Fruit fly (Drosophila melanogaster) whole organism, adult: Measurements from ENCODE around the gene CG31975.

Experiments
- CG12768 ChIP-seq: fragments of 200-800 bp; sonication (Bioruptor generic); optimal IDR thresholded peaks from 2 replicates; lab custom pipeline; 2017; ENCODE audit warnings: missing biosample characterization, missing genetic modification characterization, mild to moderate bottlenecking, moderate library complexity, missing genetic modification reagents
- CG14711 ChIP-seq: fragments of 200-800 bp; sonication (Bioruptor generic); optimal IDR thresholded peaks from 2 replicates; lab custom pipeline; 2018; ENCODE audit warnings: missing biosample characterization, mild to moderate bottlenecking, missing genetic modification characterization, moderate library complexity
- CG33017 ChIP-seq: fragments of 200-800 bp; sonication (Bioruptor generic); optimal IDR thresholded peaks from 2 replicates; lab custom pipeline; 2018; ENCODE audit warnings: missing biosample characterization, mild to moderate bottlenecking, missing genetic modification characterization, moderate library complexity
- CG7045 ChIP-seq: fragments of 200-800 bp; sonication (Bioruptor generic); optimal IDR thresholded peaks from 2 replicates; lab custom pipeline; 2017; ENCODE audit warnings: missing biosample characterization, mild to moderate bottlenecking, missing genetic modification characterization
- CG7101 ChIP-seq: fragments of 200-800 bp; sonication (Bioruptor generic); optimal IDR thresholded peaks from 2 replicates; lab custom pipeline; 2018; ENCODE audit warnings: missing biosample characterization, mild to moderate bottlenecking, missing genetic modification characterization, moderate library complexity
- Hr96 ChIP-seq: fragments of 200-800 bp; sonication (Bioruptor generic); optimal IDR thresholded peaks from 2 replicates; lab custom pipeline; 2016; ENCODE audit warnings: missing biosample characterization, missing genetic modification characterization
- Mnt ChIP-seq: fragments of 200-800 bp; sonication (Bioruptor generic); optimal IDR thresholded peaks from 2 replicates; lab custom pipeline; 2016; ENCODE audit warnings: missing biosample characterization, mild to moderate bottlenecking, missing genetic modification characterization
- cnc ChIP-seq, 2 experiments: fragments of >200 bp; optimal IDR thresholded peaks; 2 replicates each; lab custom pipeline; 2017
- kay ChIP-seq: fragments of 200-800 bp; sonication (Bioruptor generic); peaks from one replicate; lab custom pipeline; 2016; ENCODE audit warnings: missing biosample characterization, missing genetic modification characterization, borderline replicate concordance
- pad ChIP-seq: fragments of 200-800 bp; sonication (Bioruptor generic); optimal IDR thresholded peaks from 3 replicates; lab custom pipeline; 2017; ENCODE audit warnings: missing biosample characterization, missing genetic modification characterization, mild to moderate bottlenecking, moderate library complexity, missing genetic modification reagents
- tj ChIP-seq: fragments of 200-800 bp; sonication (Bioruptor generic); optimal IDR thresholded peaks from 3 replicates; lab custom pipeline; 2017; ENCODE audit warnings: missing biosample characterization, mild to moderate bottlenecking, missing genetic modification characterization, moderate library complexity

dm6 chr2L:171499-172250, 30.9 kb upstream of the CG31975 start:
- TF ChIP-seq Mnt (GFP tag; lab: Kevin White, UChicago): no peak
- TF ChIP-seq tj (GFP tag; lab: Kevin White, UChicago): no peak
- TF ChIP-seq kay (GFP tag; lab: Kevin White, UChicago): no peak
- no peak for TF ChIP-seq CG33017
- TF ChIP-seq CG12768: no peak
- no peak for TF ChIP-seq Hr96 (GFP tag; lab: Kevin White, UChicago)
- TF ChIP-seq CG14711: no peak
- TF ChIP-seq CG7101 (tag; lab: Kevin White, UChicago): no peak
- TF ChIP-seq pad (GFP tag; lab: Kevin White, UChicago): no peak
- no peak for TF ChIP-seq CG7045 (GFP tag; lab: Kevin White, UChicago)
- no peak for TF ChIP-seq cnc (optimal IDR thresholded peaks at IDR 0.05; lab: Kevin White, UChicago)
